Worm (Caenorhabditis elegans) whole organism, L4 larva: ENCODE results near the gene C49H3.3.

ENCODE experiments used
- ceh-44 ChIP-seq: fragments of 200-800 bp; sonication (Bioruptor generic); IDR thresholded peaks from 2 replicates; pipeline ENCODE4 v1.3.6; 2022; ENCODE audit warnings: missing genetic modification reagents, missing genetic modification characterization, missing compliant biosample characterization
- ces-1 ChIP-seq: fragments of 150-350 bp; sonication (generic microtip); optimal IDR thresholded peaks from 4 replicates; lab custom pipeline; 2014; ENCODE audit warnings: missing biosample characterization, missing genetic modification reagents, missing genetic modification characterization
- dpl-1 ChIP-seq: fragments of 150-350 bp; optimal IDR thresholded peaks from 2 replicates; lab custom pipeline; 2014; ENCODE audit warnings: missing biosample characterization, missing genetic modification reagents, missing genetic modification characterization
- duxl-1 ChIP-seq: sonication (generic microtip); optimal IDR thresholded peaks from 2 replicates; lab custom pipeline; 2016; ENCODE audit warnings: mild to moderate bottlenecking, missing genetic modification characterization, moderate library complexity, missing compliant biosample characterization; ENCODE audit not compliant: poor library complexity
- mxl-3 ChIP-seq: fragments of 200-800 bp; sonication (Bioruptor generic); optimal IDR thresholded peaks from 2 replicates; lab custom pipeline; 2018; ENCODE audit warnings: mild to moderate bottlenecking, missing genetic modification characterization, missing compliant biosample characterization
- nhr-237 ChIP-seq: sonication (generic microtip); optimal IDR thresholded peaks from 2 replicates; lab custom pipeline; 2017; ENCODE audit warnings: missing biosample characterization, missing genetic modification characterization
- ztf-11 ChIP-seq: fragments of 150-350 bp; optimal IDR thresholded peaks from 2 replicates; lab custom pipeline; 2014; ENCODE audit warnings: missing biosample characterization, missing genetic modification characterization

DNA sequence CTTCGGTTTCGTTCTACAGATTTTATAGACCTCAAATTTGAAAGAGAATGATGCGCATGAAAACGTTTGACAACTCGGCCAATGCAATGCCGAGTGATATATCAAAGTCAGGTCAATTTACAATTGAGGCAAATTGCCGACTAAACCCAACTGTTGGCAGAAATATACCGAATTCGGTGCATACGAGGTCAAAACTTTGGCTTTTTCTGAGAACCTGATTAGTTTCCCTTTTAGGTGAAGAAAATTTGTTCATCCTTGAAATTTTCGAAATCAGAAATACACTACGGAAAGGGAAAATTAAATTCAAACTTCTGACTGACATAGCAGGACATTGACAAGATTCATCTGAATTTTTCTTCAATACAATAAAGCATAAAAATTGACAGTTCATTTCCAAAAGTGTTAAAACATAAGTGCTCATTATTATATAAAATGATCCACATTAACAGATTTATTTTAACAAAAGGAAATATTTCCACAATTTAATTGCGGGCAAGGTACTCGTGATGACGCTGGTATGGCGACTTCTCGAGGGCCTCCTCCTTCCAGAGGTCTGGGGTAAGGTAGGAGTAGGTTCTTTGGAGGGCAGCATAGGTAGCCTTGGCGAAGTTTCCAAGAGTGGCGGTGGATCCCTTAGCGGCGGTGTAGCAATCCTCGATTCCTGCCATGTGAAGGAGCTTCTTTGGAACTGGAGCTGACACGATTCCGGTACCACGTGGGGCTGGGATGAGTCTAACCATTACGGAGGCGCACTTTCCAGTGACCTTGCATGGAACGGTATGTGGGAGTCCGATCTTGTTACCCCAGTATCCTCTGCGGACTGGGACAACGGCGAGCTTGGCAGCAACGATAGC lies 1.1 kb downstream of the C49H3.3 start:
- TF ChIP-seq dpl-1 (GFP tag; lab: Kevin White, UChicago): no peak
- no peak for TF ChIP-seq ztf-11 (tag; lab: Kevin White, UChicago)
- TF ChIP-seq ces-1 (GFP tag; lab: Kevin White, UChicago): no peak
- TF ChIP-seq duxl-1 (tag; lab: Kevin White, UChicago): no peak
- TF ChIP-seq nhr-237: no peak
- TF ChIP-seq ceh-44 (GFP tag; lab: Robert Waterston, UW): no peak
- TF ChIP-seq mxl-3 (GFP tag; lab: Kevin White, UChicago): no peak
